Fruit fly (Drosophila melanogaster) S2 (cell line): ENCODE results near the gene Sodh1.

Experiments used
- CG8478 ChIP-seq: fragments of >200 bp; optimal IDR thresholded peaks from 2 replicates; lab custom pipeline; 2018
- CTCF ChIP-seq, 2 experiments: fragments of >200 bp; optimal IDR thresholded peaks; 2 replicates each; lab custom pipeline; 2018

Gene Sodh1

DNA sequence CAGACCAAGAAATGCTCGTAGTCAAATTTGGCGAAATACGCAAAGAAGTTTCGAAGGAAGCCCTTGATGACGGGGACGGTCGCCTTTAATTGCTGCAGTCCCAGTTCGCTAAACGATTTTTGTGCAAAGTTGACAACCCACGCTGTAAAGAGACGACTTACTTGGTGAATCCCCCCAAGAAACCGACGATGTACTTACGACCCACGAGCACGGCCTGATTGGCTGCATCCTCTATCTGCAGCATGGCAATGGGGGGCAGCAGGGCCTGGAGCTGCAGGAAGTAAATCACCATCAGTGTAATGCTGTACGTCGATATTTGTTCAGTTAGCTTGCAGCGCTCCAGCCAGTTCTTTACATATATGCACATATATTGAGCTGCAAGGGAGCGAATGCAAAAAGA is 31.6 kb downstream of the Sodh1 start:
- no peak for TF ChIP-seq CTCF (optimal IDR thresholded peaks at IDR 0.05; lab: Kevin White, UChicago)
- TF ChIP-seq CG8478 (lab: Kevin White, UChicago), result no peak

DNA sequence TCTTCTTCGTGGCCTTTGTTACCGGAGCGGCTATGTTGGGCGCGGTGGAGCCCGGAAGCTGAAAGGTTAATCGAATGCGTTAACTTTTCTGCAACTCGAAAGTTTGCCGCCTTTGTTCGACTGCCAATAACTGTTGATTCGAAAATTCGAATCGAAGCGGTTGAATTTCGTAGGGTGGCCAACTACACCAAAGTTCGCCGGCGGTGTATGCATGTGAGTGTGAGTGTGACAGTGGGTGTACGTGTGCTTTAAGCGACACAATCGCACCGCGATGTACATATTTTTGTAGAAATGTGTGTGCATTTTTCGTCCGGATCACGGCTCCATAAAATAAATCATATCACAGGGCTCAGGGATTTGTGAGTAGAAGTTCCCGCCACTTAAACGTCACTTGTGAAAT is 33.3 kb downstream of the Sodh1 start:
- TF ChIP-seq CG8478 (lab: Kevin White, UChicago), result no peak
- no peak for TF ChIP-seq CTCF (optimal IDR thresholded peaks at IDR 0.05; lab: Kevin White, UChicago)

DNA sequence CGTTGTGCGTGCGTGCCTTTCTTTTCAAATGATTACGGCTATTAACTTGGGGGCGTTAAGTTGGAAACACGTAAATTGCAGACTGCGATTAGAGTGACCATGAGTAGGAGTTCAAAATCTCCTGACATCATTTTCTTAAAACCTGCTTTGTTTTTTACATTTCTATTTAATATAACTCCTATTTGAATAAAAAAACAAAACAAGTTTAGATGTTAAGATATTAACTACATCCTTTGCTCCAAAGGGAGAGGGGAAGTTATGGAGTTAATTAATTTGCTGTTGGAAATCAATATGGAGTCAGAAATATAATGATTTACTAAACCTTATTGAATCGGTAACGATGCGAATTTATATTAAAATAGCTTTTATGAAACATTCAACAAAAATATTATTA is 33.8 kb downstream of the Sodh1 start, which contains the start of gene Tailor:
Gene Tailor, minus strand, starts transcription at position 101 of the 394 bp plus-strand sequence.
- TF ChIP-seq CTCF (optimal IDR thresholded peaks at IDR 0.05; lab: Kevin White, UChicago) (no peak), CG8478 (lab: Kevin White, UChicago) (no peak)

DNA sequence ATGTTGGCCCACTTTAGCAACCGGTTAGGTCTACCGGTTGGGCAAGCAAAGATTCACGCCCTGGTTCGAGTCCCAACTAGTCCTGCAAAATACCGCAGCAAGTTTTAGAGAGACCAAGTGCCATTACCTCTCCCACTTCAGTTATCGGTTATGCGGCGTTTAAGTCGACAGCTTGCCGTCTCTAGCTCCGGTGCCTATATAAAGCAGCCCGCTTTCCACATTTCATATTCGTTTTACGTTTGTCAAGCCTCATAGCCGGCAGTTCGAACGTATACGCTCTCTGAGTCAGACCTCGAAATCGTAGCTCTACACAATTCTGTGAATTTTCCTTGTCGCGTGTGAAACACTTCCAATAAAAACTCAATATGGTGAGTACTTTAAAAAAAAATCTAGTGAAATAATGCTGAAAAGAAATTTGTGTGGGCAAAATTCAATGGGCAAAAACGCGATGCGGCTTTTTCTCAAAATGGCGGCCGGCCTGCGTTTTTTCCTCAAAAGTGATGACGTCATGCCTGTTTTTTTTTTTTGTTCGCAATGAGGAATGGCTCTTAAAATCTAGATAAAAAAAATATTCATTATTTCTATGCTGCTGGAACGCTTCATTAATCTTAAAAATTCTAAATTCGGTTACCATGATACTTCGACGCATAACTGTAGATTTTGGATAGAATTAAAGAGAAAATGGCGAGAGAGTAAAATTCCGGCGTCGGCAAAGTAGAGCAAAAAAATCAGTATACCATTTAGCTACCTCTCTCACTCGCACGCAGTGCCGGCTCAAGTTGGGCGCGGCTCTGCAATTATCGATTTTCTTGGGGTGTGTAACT is 34.5 kb downstream of the Sodh1 start, which contains the start of gene alphaTub84B:
Gene alphaTub84B, plus strand, starts transcription at position 223 of the 824 bp plus-strand sequence.
- peak; percentile 49 to 59 for TF ChIP-seq CTCF (optimal IDR thresholded peaks at IDR 0.05; lab: Kevin White, UChicago)
- no peak for TF ChIP-seq CG8478 (lab: Kevin White, UChicago)

DNA sequence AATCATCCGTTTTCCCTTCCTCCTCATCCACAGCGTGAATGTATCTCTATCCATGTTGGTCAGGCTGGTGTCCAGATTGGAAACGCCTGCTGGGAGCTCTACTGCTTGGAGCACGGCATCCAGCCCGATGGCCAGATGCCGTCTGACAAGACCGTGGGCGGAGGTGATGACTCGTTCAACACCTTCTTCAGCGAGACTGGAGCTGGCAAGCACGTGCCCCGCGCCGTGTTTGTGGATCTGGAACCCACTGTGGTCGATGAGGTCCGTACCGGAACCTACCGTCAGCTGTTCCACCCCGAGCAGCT is 35.0 kb downstream of the Sodh1 start:
- TF ChIP-seq CTCF (optimal IDR thresholded peaks at IDR 0.05; lab: Kevin White, UChicago) (no peak), CG8478 (lab: Kevin White, UChicago) (no peak)

DNA sequence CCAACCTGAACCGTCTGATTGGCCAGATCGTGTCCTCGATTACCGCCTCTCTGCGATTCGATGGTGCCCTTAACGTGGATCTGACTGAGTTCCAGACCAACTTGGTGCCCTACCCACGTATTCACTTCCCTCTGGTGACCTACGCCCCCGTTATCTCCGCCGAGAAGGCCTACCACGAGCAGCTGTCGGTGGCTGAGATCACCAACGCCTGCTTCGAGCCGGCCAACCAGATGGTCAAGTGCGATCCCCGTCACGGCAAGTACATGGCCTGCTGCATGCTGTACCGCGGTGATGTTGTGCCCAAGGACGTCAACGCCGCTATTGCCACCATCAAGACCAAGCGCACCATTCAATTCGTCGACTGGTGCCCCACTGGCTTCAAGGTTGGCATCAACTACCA is 35.8 kb downstream of the Sodh1 start:
- TF ChIP-seq CG8478 (lab: Kevin White, UChicago), result no peak
- TF ChIP-seq CTCF (optimal IDR thresholded peaks at IDR 0.05; lab: Kevin White, UChicago), result no peak

DNA sequence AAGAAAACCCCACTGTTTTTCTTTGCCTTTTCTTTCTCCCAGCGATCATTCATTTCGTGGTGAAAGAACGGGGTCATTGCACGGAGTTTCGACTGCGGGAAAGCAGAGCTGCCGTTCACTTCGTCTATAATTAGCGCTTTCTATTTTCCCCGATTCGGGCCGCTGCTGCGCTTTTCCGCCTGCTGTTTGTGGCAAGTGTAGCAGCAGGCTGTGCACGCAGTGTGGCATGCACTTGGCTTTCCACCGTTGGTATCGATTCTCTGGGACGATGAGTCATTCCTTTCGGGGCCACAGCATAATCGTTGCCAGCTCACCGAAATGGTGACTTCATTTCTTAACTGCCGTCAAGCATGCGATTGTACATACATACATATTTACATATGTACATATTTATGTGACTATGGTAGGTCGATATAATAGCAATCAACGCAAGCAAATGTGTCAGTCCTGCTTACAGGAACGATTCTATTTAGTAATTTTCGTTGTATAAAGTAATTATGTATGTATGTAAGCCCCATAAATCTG is 36.8 kb downstream of the Sodh1 start:
- TF ChIP-seq CG8478 (lab: Kevin White, UChicago) (no peak), CTCF (optimal IDR thresholded peaks at IDR 0.05; lab: Kevin White, UChicago) (peak in 1 of 2 experiments; percentile 17)

DNA sequence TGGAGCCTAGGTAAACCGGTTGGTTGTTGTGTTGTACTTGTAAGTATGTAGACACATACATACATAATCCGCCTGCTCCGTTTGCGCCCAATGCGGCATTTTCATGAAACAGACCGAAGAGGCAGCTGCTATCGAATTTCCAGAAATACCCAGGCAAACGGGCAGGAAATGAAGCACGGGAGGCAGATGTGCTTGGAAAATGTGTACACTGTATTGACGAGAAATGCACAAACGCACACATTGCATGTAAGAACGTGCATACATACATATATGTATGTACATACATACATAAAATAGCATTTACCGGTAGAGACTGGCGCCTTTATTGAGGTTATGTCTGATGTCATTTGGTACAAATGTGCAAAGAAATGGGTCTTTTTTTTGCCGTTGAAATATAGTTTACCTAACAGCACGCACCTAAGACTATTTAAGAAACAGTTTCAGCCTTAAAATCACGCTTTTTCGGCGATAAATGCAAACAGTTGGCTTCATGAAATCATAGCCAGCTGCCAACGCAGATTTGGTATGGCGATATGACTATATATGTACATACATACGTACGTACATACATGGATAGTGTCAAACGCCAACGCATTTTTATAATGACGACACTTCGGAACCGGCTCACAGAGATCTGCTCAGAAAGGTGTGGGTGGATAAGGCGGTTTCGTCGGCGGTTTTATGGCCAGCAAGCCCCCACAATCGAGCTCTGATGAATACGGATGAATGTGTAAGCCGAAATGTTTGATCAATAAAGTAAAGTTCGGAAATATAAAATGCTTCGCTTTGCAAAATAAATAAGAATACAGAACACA is 37.6 kb downstream of the Sodh1 start:
- no peak for TF ChIP-seq CG8478 (lab: Kevin White, UChicago)
- no peak for TF ChIP-seq CTCF (optimal IDR thresholded peaks at IDR 0.05; lab: Kevin White, UChicago)

DNA sequence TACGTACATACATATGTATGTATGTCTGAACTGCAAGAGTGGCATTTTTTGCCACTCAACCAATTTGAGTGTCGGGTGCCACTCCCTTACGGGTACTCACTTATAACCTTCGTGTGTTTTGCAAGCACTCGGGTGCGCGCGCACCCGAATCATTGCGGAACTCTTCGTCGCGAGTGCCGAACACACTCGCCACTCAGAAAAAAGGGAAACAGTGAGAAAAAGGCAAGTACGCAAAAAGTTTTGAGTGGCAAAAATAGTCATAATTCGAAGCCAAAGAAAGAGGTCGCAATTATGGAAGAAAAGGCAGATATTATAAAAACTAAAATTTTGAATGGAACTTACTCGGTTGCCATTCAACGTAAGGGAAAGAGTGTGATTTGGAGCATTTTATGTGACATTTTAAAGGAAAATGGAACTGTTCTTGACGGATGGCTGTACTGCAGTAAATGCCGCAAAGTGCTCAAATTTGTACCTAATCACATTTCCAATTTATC is 38.2 kb downstream of the Sodh1 start:
- TF ChIP-seq CTCF (optimal IDR thresholded peaks at IDR 0.05; lab: Kevin White, UChicago) (no peak), CG8478 (lab: Kevin White, UChicago) (no peak)

DNA sequence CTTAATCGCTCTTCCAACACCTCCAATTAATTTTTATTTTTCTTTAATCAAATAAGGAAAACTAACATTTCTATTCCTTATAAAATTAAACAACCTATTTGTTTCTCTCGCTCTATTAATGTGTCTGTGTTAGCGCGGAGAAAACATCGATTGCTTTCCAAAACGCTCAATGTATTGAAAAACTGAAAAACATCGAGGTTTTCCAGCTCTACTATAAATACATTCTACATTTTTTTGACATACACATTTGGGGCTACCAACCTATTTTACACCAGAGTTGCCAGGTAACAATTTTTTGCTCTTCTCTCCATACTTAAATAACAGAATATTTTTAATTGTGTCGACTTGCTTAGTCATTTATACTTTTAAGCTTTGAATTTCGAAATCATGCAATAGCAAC is 39.8 kb downstream of the Sodh1 start:
- TF ChIP-seq CTCF (optimal IDR thresholded peaks at IDR 0.05; lab: Kevin White, UChicago), result peak in 1 of 2 experiments; percentile 51
- no peak for TF ChIP-seq CG8478 (lab: Kevin White, UChicago)

DNA sequence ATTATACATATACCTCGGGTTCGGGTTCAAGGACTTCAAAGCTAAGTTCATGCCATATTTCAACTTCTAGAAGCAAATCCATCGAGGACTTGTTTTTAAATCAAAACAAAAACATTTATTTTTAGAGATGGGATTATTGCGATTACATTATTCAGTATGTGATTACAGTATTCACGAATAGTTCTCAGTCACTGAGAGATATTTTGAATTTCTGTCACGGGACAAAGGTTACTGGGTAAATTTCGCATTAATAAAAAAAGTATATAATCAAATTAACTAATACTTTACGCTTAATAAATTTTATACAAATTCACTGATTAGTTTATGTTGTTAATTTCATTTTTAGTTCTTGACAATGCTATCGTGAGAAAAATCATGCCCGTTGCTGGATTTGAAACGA is 41.5 kb downstream of the Sodh1 start:
- TF ChIP-seq CTCF (optimal IDR thresholded peaks at IDR 0.05; lab: Kevin White, UChicago) (no peak), CG8478 (lab: Kevin White, UChicago) (no peak)

DNA sequence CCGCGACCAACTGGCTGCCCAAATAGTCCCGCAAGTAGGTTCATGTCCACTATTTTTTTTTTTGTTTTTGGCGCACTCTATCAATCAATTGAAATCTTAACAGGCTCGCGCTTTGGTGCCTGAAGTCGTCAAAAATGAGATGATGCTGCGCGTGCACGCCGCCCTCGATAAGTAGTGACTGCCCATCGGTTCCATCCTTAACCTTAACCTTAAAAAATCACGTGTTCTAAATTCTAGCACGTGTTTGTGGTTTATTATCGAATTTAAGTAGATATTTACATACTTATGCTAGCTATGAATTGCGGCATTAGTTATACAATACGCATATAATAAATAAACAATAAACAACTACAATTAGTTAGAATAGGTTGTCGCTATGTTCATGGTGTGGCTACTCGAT is 42.2 kb downstream of the Sodh1 start:
- TF ChIP-seq CTCF (optimal IDR thresholded peaks at IDR 0.05; lab: Kevin White, UChicago) (no peak), CG8478 (lab: Kevin White, UChicago) (no peak)

DNA sequence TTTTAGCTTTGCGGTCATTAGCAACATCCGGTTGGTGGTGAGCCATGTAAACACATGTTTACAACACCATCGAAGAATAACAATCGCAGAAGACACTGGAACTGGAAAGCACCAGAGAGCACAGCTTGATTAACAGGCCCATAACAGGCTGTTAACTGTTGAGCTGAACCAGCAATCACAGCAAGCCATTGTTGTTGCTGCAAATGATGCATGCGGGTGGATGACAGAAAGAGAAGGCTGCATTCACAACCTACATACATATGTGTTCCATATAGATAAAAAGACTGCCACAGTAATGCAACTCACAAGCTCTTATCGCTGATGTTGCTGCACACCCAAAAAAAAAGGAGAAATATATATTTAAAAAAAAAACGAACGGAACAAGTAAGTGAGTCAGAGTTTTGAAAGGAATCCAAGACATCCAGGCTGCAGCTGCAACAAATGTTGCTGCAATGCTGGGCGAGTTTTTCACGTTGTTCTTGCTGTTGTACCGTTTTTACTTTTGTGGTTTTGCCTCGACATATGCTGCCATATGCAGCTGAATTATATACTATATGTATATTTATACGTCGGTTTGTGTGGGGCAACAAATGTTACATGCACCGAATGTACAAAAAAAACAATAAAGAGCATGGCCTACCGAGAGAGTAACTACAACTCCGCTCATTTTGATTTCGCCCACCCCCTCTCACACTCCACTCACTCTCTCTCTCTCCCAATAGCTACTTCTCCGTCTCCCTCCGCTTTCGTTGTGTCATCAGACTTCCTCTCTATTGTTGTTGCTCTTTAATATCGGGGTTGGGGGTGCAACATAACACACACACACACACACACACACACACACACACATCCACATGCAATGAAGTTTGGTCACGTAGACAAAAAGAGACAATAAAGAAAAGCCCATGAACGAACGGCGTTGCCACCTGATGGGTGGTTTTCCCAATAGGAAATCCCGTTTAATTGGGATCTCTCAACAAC is 51.0 kb downstream of the Sodh1 start:
- TF ChIP-seq CG8478 (lab: Kevin White, UChicago) (no peak), CTCF (optimal IDR thresholded peaks at IDR 0.05; lab: Kevin White, UChicago) (no peak)
